Fruit fly (Drosophila melanogaster): Measurements from ENCODE around the gene Eip74EF.
A peak's percentile ranks its signal among the peaks of the same experiment; 100 is the strongest.

Eip74EF gene

dm6 chr3L:17647543-17647942 is 28.4 kb upstream of the Eip74EF start:
- no peak for TF ChIP-seq tio (GFP tag; optimal IDR thresholded peaks at IDR 0.05)
- no peak for TF ChIP-seq zen (tag; optimal IDR thresholded peaks at IDR 0.05)
- peak; percentile 80 for TF ChIP-seq Ets65A (GFP tag)

- TF ChIP-seq Fer2 (tag; optimal IDR thresholded peaks at IDR 0.05): no peak
- no peak for TF ChIP-seq H2.0 (GFP tag; IDR thresholded peaks at IDR 0.05)
- no peak for TF ChIP-seq fd3F (GFP tag; optimal IDR thresholded peaks at IDR 0.05)
- TF ChIP-seq Pdp1 (GFP tag; optimal IDR thresholded peaks at IDR 0.05): no peak
- TF ChIP-seq CG10431 (GFP tag; optimal IDR thresholded peaks at IDR 0.05): no peak
- no peak for TF ChIP-seq HmgD (GFP tag; optimal IDR thresholded peaks at IDR 0.05)
- no peak for TF ChIP-seq caup (GFP tag; optimal IDR thresholded peaks at IDR 0.05; ENCODE audit: severe bottlenecking)
- TF ChIP-seq Mrtf (GFP tag; IDR thresholded peaks at IDR 0.05): no peak
- no peak for TF ChIP-seq kah (GFP tag; optimal IDR thresholded peaks at IDR 0.05)
Observed at dm6 chr3L:17646637-17647036, 27.5 kb upstream of the Eip74EF start, which contains the start of gene CG43085. Gene CG43085, minus strand, starts transcription at chr3L:17646737.

DNA sequence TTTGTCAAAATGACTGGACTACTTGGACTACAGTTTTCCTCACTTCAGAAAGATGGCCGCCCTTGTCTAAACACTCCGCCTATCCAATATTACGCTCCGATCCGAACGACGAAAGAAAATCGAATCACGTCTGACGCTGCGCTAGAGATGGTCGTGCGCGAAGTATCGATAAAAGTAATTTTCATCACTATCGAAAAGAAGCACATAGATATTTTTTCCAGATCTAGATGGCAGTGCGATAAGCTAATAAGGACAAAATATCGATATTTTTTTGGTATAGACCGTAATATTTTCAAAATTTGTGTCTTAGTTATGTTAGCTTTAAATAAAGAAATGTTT is 25.8 kb upstream of the Eip74EF start, which contains the start of gene Pep:
Pep (minus strand) TSS at position 131 of the 339 bp plus-strand sequence.
- TF ChIP-seq CHES-1-like (GFP tag; optimal IDR thresholded peaks at IDR 0.05): peak; percentile 56
- 0 out of 2 replicates have a peak, but pooled peaks have one; percentile 22 for TF ChIP-seq wdn (GFP tag; IDR thresholded peaks at IDR 0.05)
- no peak for TF ChIP-seq usp (GFP tag; optimal IDR thresholded peaks at IDR 0.05)
- peak; percentile 97 for TF ChIP-seq hb (GFP tag; IDR thresholded peaks at IDR 0.05; ENCODE audit: partially characterized antibody)
- no peak for TF ChIP-seq Sry-β (GFP tag; optimal IDR thresholded peaks at IDR 0.05)
- TF ChIP-seq Camta (GFP tag; optimal IDR thresholded peaks at IDR 0.05): peak; percentile 4
- no peak for TF ChIP-seq org-1 (GFP tag; optimal IDR thresholded peaks at IDR 0.05)
- TF ChIP-seq ssp (GFP tag; IDR thresholded peaks at IDR 0.05): no peak
- TF ChIP-seq az2 (GFP tag; optimal IDR thresholded peaks at IDR 0.05): no peak
- TF ChIP-seq CG6272 (GFP tag; IDR thresholded peaks at IDR 0.05): no peak
- TF ChIP-seq sima (GFP tag; optimal IDR thresholded peaks at IDR 0.05): no peak
- TF ChIP-seq mld (GFP tag; IDR thresholded peaks at IDR 0.05; ENCODE audit: partially characterized antibody): peak; percentile 97
- no peak for TF ChIP-seq ase (GFP tag; IDR thresholded peaks at IDR 0.05)
- no peak for TF ChIP-seq pan (optimal IDR thresholded peaks at IDR 0.05)
- TF ChIP-seq pan (GFP tag; optimal IDR thresholded peaks at IDR 0.05 in 1 of 2, IDR thresholded peaks at IDR 0.05 in 1 of 2): no peak
- TF ChIP-seq lmd (GFP tag; IDR thresholded peaks at IDR 0.05): no peak
- TF ChIP-seq bcd (GFP tag; optimal IDR thresholded peaks at IDR 0.05): no peak
- no peak for TF ChIP-seq Lpt (GFP tag; optimal IDR thresholded peaks at IDR 0.05)
- TF ChIP-seq ash1 (GFP tag; optimal IDR thresholded peaks at IDR 0.05): no peak
- TF ChIP-seq CG5953 (GFP tag; IDR thresholded peaks at IDR 0.05): no peak
- TF ChIP-seq CG4730 (GFP tag; IDR thresholded peaks at IDR 0.05): no peak
- no peak for TF ChIP-seq CG6175 (GFP tag; IDR thresholded peaks at IDR 0.05)
- no peak for TF ChIP-seq sr (GFP tag; IDR thresholded peaks at IDR 0.05)
- peak; percentile 84; the same call in 2 of the 3 replicates for TF ChIP-seq CG2199 (GFP tag; IDR thresholded peaks at IDR 0.05)
- no peak for TF ChIP-seq CG4328 (GFP tag; optimal IDR thresholded peaks at IDR 0.05)
- peak; percentile 55; the same call in 2 of the 3 replicates for TF ChIP-seq zfh1 (GFP tag; IDR thresholded peaks at IDR 0.05)
- TF ChIP-seq gce (GFP tag; IDR thresholded peaks at IDR 0.05): no peak
- no peak; the same call in 2 of the 3 replicates for TF ChIP-seq jigr1 (GFP tag; IDR thresholded peaks at IDR 0.05)
- no peak for TF ChIP-seq CG16863 (GFP tag; optimal IDR thresholded peaks at IDR 0.05)
- no peak for TF ChIP-seq cad (GFP tag; optimal IDR thresholded peaks at IDR 0.05)
- TF ChIP-seq Nf-YB (GFP tag; optimal IDR thresholded peaks at IDR 0.05): no peak
- TF ChIP-seq ems (GFP tag; optimal IDR thresholded peaks at IDR 0.05): peak; percentile 1
- TF ChIP-seq CG17186 (GFP tag; optimal IDR thresholded peaks at IDR 0.05): peak; percentile 67
- no peak for TF ChIP-seq so (GFP tag; IDR thresholded peaks at IDR 0.05)
- TF ChIP-seq Mrtf (GFP tag; IDR thresholded peaks at IDR 0.05): no peak
- no peak for TF ChIP-seq ind (GFP tag; optimal IDR thresholded peaks at IDR 0.05)
- TF ChIP-seq CG12769 (tag; optimal IDR thresholded peaks at IDR 0.05): peak; percentile 23
- TF ChIP-seq knrl (GFP tag; IDR thresholded peaks at IDR 0.05; ENCODE audit: partially characterized antibody): peak; percentile 99
- peak; percentile 24 for TF ChIP-seq scrt (GFP tag; optimal IDR thresholded peaks at IDR 0.05)
